Fruit fly (Drosophila melanogaster) whole organism, embryonic: Measurements from ENCODE around the gene CG7878.

Experiments
- Ada2b ChIP-seq: fragments of 200-800 bp; sonication (Bioruptor generic); IDR thresholded peaks from 2 replicates; pipeline ENCODE4 v1.3.6; 2022; ENCODE audit warnings: missing biosample characterization, missing genetic modification characterization
- Antp ChIP-seq: fragments of 200-800 bp; sonication (Bioruptor generic); optimal IDR thresholded peaks from 3 replicates; lab custom pipeline; 2016; ENCODE audit warnings: missing biosample characterization, missing genetic modification characterization
- Atf-2 ChIP-seq: fragments of 200-800 bp; sonication (Bioruptor generic); optimal IDR thresholded peaks from 2 replicates; lab custom pipeline; 2016; ENCODE audit warnings: missing biosample characterization, missing genetic modification characterization
- CG10431 ChIP-seq: fragments of 200-800 bp; sonication (Bioruptor generic); optimal IDR thresholded peaks from 3 replicates; lab custom pipeline; 2018; ENCODE audit warnings: missing biosample characterization, mild to moderate bottlenecking, missing genetic modification characterization
- CG10543 ChIP-seq: fragments of 200-800 bp; sonication (Bioruptor generic); optimal IDR thresholded peaks from 3 replicates; lab custom pipeline; 2017; ENCODE audit warnings: missing biosample characterization, mild to moderate bottlenecking, missing genetic modification characterization, moderate library complexity
- CG11398 ChIP-seq: fragments of 200-800 bp; sonication (Bioruptor generic); optimal IDR thresholded peaks from 2 replicates; lab custom pipeline; 2016; ENCODE audit warnings: missing biosample characterization, missing genetic modification characterization
- CG17802 ChIP-seq: fragments of 200-800 bp; sonication (Bioruptor generic); optimal IDR thresholded peaks from 2 replicates; lab custom pipeline; 2018; ENCODE audit warnings: missing biosample characterization, mild to moderate bottlenecking, missing genetic modification characterization, moderate library complexity
- CG2875 ChIP-seq: fragments of 200-800 bp; sonication (Bioruptor generic); optimal IDR thresholded peaks from 2 replicates; lab custom pipeline; 2017; ENCODE audit warnings: missing biosample characterization, mild to moderate bottlenecking, missing genetic modification characterization, missing genetic modification reagents
- CG3726 ChIP-seq: fragments of 200-800 bp; sonication (Bioruptor generic); IDR thresholded peaks from 3 replicates; pipeline ENCODE4, ENCODE4 v1.3.6; 2022; ENCODE audit warnings: missing biosample characterization, missing genetic modification characterization
- CG6683 ChIP-seq: fragments of 200-800 bp; sonication (Bioruptor generic); optimal IDR thresholded peaks from 2 replicates; lab custom pipeline; 2017; ENCODE audit warnings: missing biosample characterization, mild to moderate bottlenecking, missing genetic modification characterization, missing genetic modification reagents
- CG6791 ChIP-seq: fragments of 200-800 bp; sonication (Bioruptor generic); IDR thresholded peaks from 3 replicates; pipeline ENCODE4 v1.3.6; 2022; ENCODE audit warnings: missing biosample characterization, missing genetic modification characterization; ENCODE audit not compliant: partially characterized antibody
- CG8281 ChIP-seq: fragments of 200-800 bp; sonication (Bioruptor generic); optimal IDR thresholded peaks from 2 replicates; lab custom pipeline; 2018; ENCODE audit warnings: missing biosample characterization, mild to moderate bottlenecking, missing genetic modification characterization, moderate library complexity
- CG9437 ChIP-seq: fragments of 200-800 bp; sonication (Bioruptor generic); optimal IDR thresholded peaks from 2 replicates; lab custom pipeline; 2018; ENCODE audit warnings: missing biosample characterization, mild to moderate bottlenecking, missing genetic modification characterization
- Dbx ChIP-seq: fragments of 200-800 bp; sonication (Bioruptor generic); IDR thresholded peaks from 3 replicates; pipeline ENCODE4 v1.3.6; 2022; ENCODE audit warnings: missing biosample characterization, missing genetic modification characterization
- Dfd ChIP-seq, 2 experiments: fragments of >200 bp; optimal IDR thresholded peaks; 2 replicates each; lab custom pipeline; 2017; ENCODE audit warnings: missing biosample characterization in 2 of 2, missing genetic modification characterization in 2 of 2
- Dip2 ChIP-seq: fragments of 200-800 bp; sonication (Bioruptor generic); IDR thresholded peaks from 2 replicates; pipeline ENCODE4 v1.3.6; 2022; ENCODE audit warnings: missing biosample characterization, missing genetic modification characterization
- Dll ChIP-seq: fragments of 200-800 bp; sonication (Bioruptor generic); IDR thresholded peaks from 4 replicates; pipeline ENCODE4 v1.3.6; 2022; ENCODE audit warnings: missing biosample characterization, missing genetic modification characterization; ENCODE audit not compliant: partially characterized antibody
- Eip74EF ChIP-seq, 2 experiments: fragments of 200-800 bp in 1 of 2; fragments of >200 bp in 1 of 2; sonication (Bioruptor generic) in 1 of 2; optimal IDR thresholded peaks; 2 replicates each; lab custom pipeline; 2017 to 2019; ENCODE audit warnings: missing biosample characterization in 2 of 2, missing genetic modification characterization in 2 of 2, mild to moderate bottlenecking in 1 of 2, moderate library complexity in 1 of 2
- H2.0 ChIP-seq: fragments of 200-800 bp; sonication (Bioruptor generic); IDR thresholded peaks from 2 replicates; pipeline ENCODE4 v1.3.6; 2022; ENCODE audit warnings: missing biosample characterization, missing genetic modification characterization
- Hr39 ChIP-seq: fragments of >200 bp; optimal IDR thresholded peaks from 2 replicates; lab custom pipeline; 2017
- Lim3 ChIP-seq: fragments of 200-800 bp; sonication (Bioruptor generic); IDR thresholded peaks from 2 replicates; pipeline ENCODE4 v1.3.6; 2022; ENCODE audit warnings: missing biosample characterization, missing genetic modification characterization
- MBD-R2 ChIP-seq: fragments of 200-800 bp; sonication (Bioruptor generic); IDR thresholded peaks from 2 replicates; pipeline ENCODE4 v1.3.6; 2022; ENCODE audit warnings: missing biosample characterization, missing genetic modification characterization
- MESR4 ChIP-seq: fragments of 200-800 bp; sonication (Bioruptor generic); optimal IDR thresholded peaks from 2 replicates; lab custom pipeline; 2018; ENCODE audit warnings: missing biosample characterization, mild to moderate bottlenecking, missing genetic modification characterization, moderate library complexity
- Max ChIP-seq: fragments of 200-800 bp; sonication (Bioruptor generic); optimal IDR thresholded peaks from 2 replicates; lab custom pipeline; 2016; ENCODE audit warnings: missing biosample characterization, mild to moderate bottlenecking, missing genetic modification characterization
- Meics ChIP-seq: fragments of 200-800 bp; sonication (Bioruptor generic); optimal IDR thresholded peaks from 2 replicates; lab custom pipeline; 2017; ENCODE audit warnings: missing biosample characterization, mild to moderate bottlenecking, missing genetic modification characterization
- Pdp1 ChIP-seq, 2 experiments: fragments of 200-800 bp; sonication (Bioruptor generic); optimal IDR thresholded peaks; 3 replicates each; lab custom pipeline; 2016; ENCODE audit warnings: missing biosample characterization in 2 of 2, missing genetic modification characterization in 2 of 2, mild to moderate bottlenecking in 1 of 2, moderate library complexity in 1 of 2
- Scr ChIP-seq: fragments of 200-800 bp; sonication (Bioruptor generic); IDR thresholded peaks from 2 replicates; pipeline ENCODE4 v1.3.6; 2022; ENCODE audit warnings: missing biosample characterization, missing genetic modification characterization; ENCODE audit not compliant: partially characterized antibody
- Sry-β ChIP-seq: fragments of 200-800 bp; sonication (Bioruptor generic); optimal IDR thresholded peaks from 2 replicates; lab custom pipeline; 2018; ENCODE audit warnings: missing biosample characterization, mild to moderate bottlenecking, missing genetic modification characterization, moderate library complexity
- Trl ChIP-seq, 3 experiments: fragments of >200 bp in 2 of 3; fragments of 200-800 bp in 1 of 3; sonication (Bioruptor generic) in 1 of 3; optimal IDR thresholded peaks; 2 replicates in 1 of 3; 3 replicates in 2 of 3; lab custom pipeline; 2016 to 2017; ENCODE audit warnings: missing biosample characterization in 1 of 3, missing genetic modification characterization in 1 of 3
- ab ChIP-seq: fragments of 200-800 bp; sonication (Bioruptor generic); optimal IDR thresholded peaks from 2 replicates; lab custom pipeline; 2016; ENCODE audit warnings: missing biosample characterization, missing genetic modification characterization
- bcd ChIP-seq: fragments of 200-800 bp; sonication (Bioruptor generic); optimal IDR thresholded peaks from 2 replicates; lab custom pipeline; 2017; ENCODE audit warnings: missing biosample characterization, mild to moderate bottlenecking, missing genetic modification characterization
- br ChIP-seq: fragments of >200 bp; optimal IDR thresholded peaks from 2 replicates; lab custom pipeline; 2017
- cad ChIP-seq: fragments of >200 bp; optimal IDR thresholded peaks from 2 replicates; lab custom pipeline; 2017; ENCODE audit warnings: missing biosample characterization, missing genetic modification characterization
- cato ChIP-seq: fragments of 200-800 bp; sonication (Bioruptor generic); optimal IDR thresholded peaks from 2 replicates; lab custom pipeline; 2016; ENCODE audit warnings: missing biosample characterization, missing genetic modification characterization, borderline replicate concordance
- corto ChIP-seq: fragments of 200-800 bp; sonication (Bioruptor generic); optimal IDR thresholded peaks from 2 replicates; lab custom pipeline; 2016; ENCODE audit warnings: missing biosample characterization, mild to moderate bottlenecking, missing genetic modification characterization, moderate library complexity
- danr ChIP-seq: fragments of 200-800 bp; sonication (Bioruptor generic); IDR thresholded peaks from 2 replicates; pipeline ENCODE4 v1.3.6; 2022; ENCODE audit warnings: missing biosample characterization, missing genetic modification characterization
- gcm ChIP-seq: fragments of 200-800 bp; sonication (Bioruptor generic); optimal IDR thresholded peaks from 2 replicates; lab custom pipeline; 2019; ENCODE audit warnings: missing biosample characterization, mild to moderate bottlenecking, missing genetic modification characterization, moderate library complexity
- jumu ChIP-seq: fragments of 200-800 bp; sonication (Bioruptor generic); optimal IDR thresholded peaks from 3 replicates; lab custom pipeline; 2016; ENCODE audit warnings: missing biosample characterization, missing genetic modification characterization
- lilli ChIP-seq: fragments of 200-800 bp; sonication (Bioruptor generic); optimal IDR thresholded peaks from 3 replicates; lab custom pipeline; 2016; ENCODE audit warnings: missing biosample characterization, missing genetic modification characterization
- maf-S ChIP-seq: fragments of 200-800 bp; sonication (Bioruptor generic); optimal IDR thresholded peaks from 2 replicates; lab custom pipeline; 2016; ENCODE audit warnings: missing biosample characterization, missing genetic modification characterization
- otp ChIP-seq: fragments of 200-800 bp; sonication (Bioruptor generic); IDR thresholded peaks from 3 replicates; pipeline ENCODE4, ENCODE4 v1.3.6; 2022; ENCODE audit warnings: missing biosample characterization, missing genetic modification characterization
- pb ChIP-seq: fragments of 200-800 bp; sonication (Bioruptor generic); optimal IDR thresholded peaks from 3 replicates; lab custom pipeline; 2016; ENCODE audit warnings: missing biosample characterization, missing genetic modification characterization
- row ChIP-seq: fragments of 200-800 bp; sonication (Bioruptor generic); IDR thresholded peaks from 3 replicates; pipeline ENCODE4 v1.3.6; 2022; ENCODE audit warnings: missing biosample characterization, missing genetic modification characterization
- salm ChIP-seq: fragments of 200-800 bp; sonication (Bioruptor generic); optimal IDR thresholded peaks from 2 replicates; lab custom pipeline; 2018; ENCODE audit warnings: missing biosample characterization, mild to moderate bottlenecking, missing genetic modification characterization
- sd ChIP-seq: fragments of 200-800 bp; sonication (Bioruptor generic); optimal IDR thresholded peaks from 3 replicates; lab custom pipeline; 2018; ENCODE audit warnings: missing biosample characterization, mild to moderate bottlenecking, missing genetic modification characterization, moderate library complexity
- tgo ChIP-seq: fragments of 200-800 bp; sonication (Bioruptor generic); IDR thresholded peaks from 3 replicates; pipeline ENCODE4 v1.3.6; 2022; ENCODE audit warnings: missing biosample characterization, missing genetic modification characterization
- tio ChIP-seq: fragments of 200-800 bp; sonication (Bioruptor generic); optimal IDR thresholded peaks from 2 replicates; lab custom pipeline; 2017; ENCODE audit warnings: missing biosample characterization, missing genetic modification characterization, inconsistent platforms
- trem ChIP-seq: fragments of 200-800 bp; optimal IDR thresholded peaks from 3 replicates; lab custom pipeline; 2019; ENCODE audit warnings: missing biosample characterization, mild to moderate bottlenecking, missing genetic modification characterization, moderate library complexity
- tx ChIP-seq: fragments of 200-800 bp; sonication (Bioruptor generic); optimal IDR thresholded peaks from 2 replicates; lab custom pipeline; 2016; ENCODE audit warnings: missing biosample characterization, missing genetic modification characterization

Gene CG7878

dm6 chr3R:8122198-8122970 is at the start of gene CG7878 (continued):
- TF ChIP-seq CG9437 (GFP tag; lab: Kevin White, UChicago): no peak
- peak; percentile 61 for TF ChIP-seq bcd (GFP tag; lab: Kevin White, UChicago)
- TF ChIP-seq lilli (GFP tag; lab: Kevin White, UChicago): peak; percentile 81
- TF ChIP-seq Antp (GFP tag; lab: Kevin White, UChicago): peak; percentile 48
- TF ChIP-seq row (GFP tag; lab: Robert Waterston, UW): peak; percentile 86
- TF ChIP-seq ab (GFP tag; lab: Kevin White, UChicago): no peak
- peak; percentile 32 for TF ChIP-seq trem (tag; lab: Kevin White, UChicago)
- peak; percentile 61 for TF ChIP-seq MBD-R2 (GFP tag; lab: Robert Waterston, UW)
- no peak for TF ChIP-seq MESR4 (GFP tag; lab: Kevin White, UChicago)
- peak; percentile 36; the same call in 2 of the 3 replicates for TF ChIP-seq tgo
- no peak for TF ChIP-seq Lim3 (GFP tag; lab: Robert Waterston, UW)
- TF ChIP-seq gcm (GFP tag; lab: Kevin White, UChicago): peak; percentile 29
- TF ChIP-seq CG10543 (GFP tag; lab: Kevin White, UChicago): peak; percentile 64
- TF ChIP-seq Eip74EF (GFP tag; optimal IDR thresholded peaks at IDR 0.05; lab: Kevin White, UChicago): no peak
- TF ChIP-seq Meics: peak; percentile 55
- no peak for TF ChIP-seq maf-S (GFP tag; lab: Kevin White, UChicago)
- TF ChIP-seq Trl (optimal IDR thresholded peaks at IDR 0.05; lab: Kevin White, UChicago): peak in 1 of 2 experiments; percentile 20
- TF ChIP-seq Trl (GFP tag; optimal IDR thresholded peaks at IDR 0.05; lab: Kevin White, UChicago): peak; percentile 49
- TF ChIP-seq Max (GFP tag; lab: Kevin White, UChicago): peak; percentile 73
- TF ChIP-seq CG6683: no peak
- no peak for TF ChIP-seq danr (GFP tag; lab: Robert Waterston, UW)
- no peak for TF ChIP-seq CG17802 (tag; lab: Kevin White, UChicago)
- peak; percentile 84 for TF ChIP-seq Dll (GFP tag; lab: Robert Waterston, UW)
- no peak for TF ChIP-seq salm (tag; lab: Kevin White, UChicago)
- TF ChIP-seq CG10431 (GFP tag; lab: Kevin White, UChicago): no peak
- no peak for TF ChIP-seq cad (GFP tag; lab: Kevin White, UChicago)
- TF ChIP-seq corto: peak; percentile 34
- TF ChIP-seq sd (tag; lab: Kevin White, UChicago): peak; percentile 24
- no peak for TF ChIP-seq CG3726 (GFP tag; lab: Robert Waterston, UW)
- TF ChIP-seq tx (GFP tag; lab: Kevin White, UChicago): peak; percentile 51
- peak; percentile 18 for TF ChIP-seq Sry-β (GFP tag; lab: Kevin White, UChicago)
- TF ChIP-seq Atf-2: peak; percentile 19
- no peak for TF ChIP-seq otp
- TF ChIP-seq Ada2b (GFP tag; lab: Robert Waterston, UW): peak; percentile 55; the same call in 1 of the 2 replicates
- no peak for TF ChIP-seq CG2875 (GFP tag; lab: Kevin White, UChicago)
- TF ChIP-seq Dbx: peak; percentile 81; the same call in 2 of the 3 replicates
- TF ChIP-seq CG6791 (GFP tag; lab: Robert Waterston, UW): peak; percentile 86
- no peak for TF ChIP-seq H2.0
- peak; percentile 81 for TF ChIP-seq Scr (GFP tag; lab: Robert Waterston, UW)
- no peak for TF ChIP-seq Hr39 (lab: Kevin White, UChicago)
- peak; percentile 49 for TF ChIP-seq jumu (GFP tag; lab: Kevin White, UChicago)
- no peak for TF ChIP-seq Dip2 (GFP tag; lab: Robert Waterston, UW)
- TF ChIP-seq CG8281: no peak
- TF ChIP-seq cato (GFP tag; lab: Kevin White, UChicago): no peak
- no peak for TF ChIP-seq pb (GFP tag; lab: Kevin White, UChicago)
- TF ChIP-seq tio (GFP tag; lab: Kevin White, UChicago): peak; percentile 20
- TF ChIP-seq CG11398 (GFP tag; lab: Kevin White, UChicago): no peak
- TF ChIP-seq br (lab: Kevin White, UChicago): no peak
- no peak for TF ChIP-seq Dfd (GFP tag; optimal IDR thresholded peaks at IDR 0.05; lab: Kevin White, UChicago)
- TF ChIP-seq Pdp1 (GFP tag; optimal IDR thresholded peaks at IDR 0.05; lab: Kevin White, UChicago): peak; percentile 59 to 68
